Fruit fly (Drosophila melanogaster): Measurements from ENCODE around the gene CG33654.
A peak's percentile ranks its signal among the peaks of the same experiment; 100 is the strongest.

The CG33654 gene

dm6 chr3R:9630053-9630632 lies 47.1 kb upstream of the CG33654 start:
- peak in 1 of 2 experiments; percentile 37 for TF ChIP-seq dl (GFP tag; optimal IDR thresholded peaks at IDR 0.05; ENCODE audit: insufficient read depth in 1 of 2, partially characterized antibody in 2 of 2)
- no peak for TF ChIP-seq foxo (GFP tag; optimal IDR thresholded peaks at IDR 0.05)
- TF ChIP-seq Mio (GFP tag; optimal IDR thresholded peaks at IDR 0.05): no peak
- no peak for TF ChIP-seq Hr78 (GFP tag; optimal IDR thresholded peaks at IDR 0.05)
- TF ChIP-seq Rel (GFP tag; optimal IDR thresholded peaks at IDR 0.05): no peak
- peak; percentile 30 for TF ChIP-seq Rel (tag; optimal IDR thresholded peaks at IDR 0.05)
- peak; percentile 38 for TF ChIP-seq Hr83 (GFP tag; optimal IDR thresholded peaks at IDR 0.05; ENCODE audit: poor library complexity, severe bottlenecking)
- TF ChIP-seq psq (GFP tag; optimal IDR thresholded peaks at IDR 0.05): peak; percentile 88
- TF ChIP-seq Hnf4 (GFP tag; optimal IDR thresholded peaks at IDR 0.05): no peak
- TF ChIP-seq Abd-B (GFP tag; optimal IDR thresholded peaks at IDR 0.05): no peak
- TF ChIP-seq CrebA (GFP tag; optimal IDR thresholded peaks at IDR 0.05; ENCODE audit: borderline replicate concordance): peak; percentile 97
- no peak for TF ChIP-seq lola (GFP tag; optimal IDR thresholded peaks at IDR 0.05)

- TF ChIP-seq Dif (GFP tag; optimal IDR thresholded peaks at IDR 0.05; ENCODE audit: partially characterized antibody): no peak
- no peak for TF ChIP-seq rgr (GFP tag; optimal IDR thresholded peaks at IDR 0.05)
- no peak for TF ChIP-seq Rel (GFP tag; optimal IDR thresholded peaks at IDR 0.05)
- TF ChIP-seq Rel (tag; optimal IDR thresholded peaks at IDR 0.05): no peak
- no peak for TF ChIP-seq foxo (GFP tag; optimal IDR thresholded peaks at IDR 0.05)
- no peak for TF ChIP-seq tai (GFP tag; optimal IDR thresholded peaks at IDR 0.05)
- peak; percentile 53 for TF ChIP-seq Hnf4 (GFP tag; optimal IDR thresholded peaks at IDR 0.05)
- TF ChIP-seq brk (GFP tag; optimal IDR thresholded peaks at IDR 0.05): peak; percentile 34
- TF ChIP-seq Myc (optimal IDR thresholded peaks at IDR 0.05): peak; percentile 17
- no peak for TF ChIP-seq OdsH (GFP tag; optimal IDR thresholded peaks at IDR 0.05)
- no peak for TF ChIP-seq woc (GFP tag; optimal IDR thresholded peaks at IDR 0.05)
- TF ChIP-seq lola (GFP tag; optimal IDR thresholded peaks at IDR 0.05): no peak
- TF ChIP-seq dl (GFP tag; optimal IDR thresholded peaks at IDR 0.05; ENCODE audit: insufficient read depth in 1 of 2, partially characterized antibody in 2 of 2): no peak
- no peak for TF ChIP-seq fru (GFP tag; optimal IDR thresholded peaks at IDR 0.05)
- TF ChIP-seq CG32264 (GFP tag; optimal IDR thresholded peaks at IDR 0.05): no peak
Measured at dm6 chr3R:9628607-9629006, 45.6 kb upstream of the CG33654 start.

- TF ChIP-seq Mio (GFP tag; optimal IDR thresholded peaks at IDR 0.05): no peak
- TF ChIP-seq h (GFP tag; optimal IDR thresholded peaks at IDR 0.05): no peak
- TF ChIP-seq Dif (GFP tag; optimal IDR thresholded peaks at IDR 0.05; ENCODE audit: partially characterized antibody): no peak
- TF ChIP-seq psq (GFP tag; optimal IDR thresholded peaks at IDR 0.05): no peak
- no peak for TF ChIP-seq foxo (GFP tag; optimal IDR thresholded peaks at IDR 0.05)
- TF ChIP-seq dl (GFP tag; optimal IDR thresholded peaks at IDR 0.05; ENCODE audit: insufficient read depth in 1 of 2, partially characterized antibody in 2 of 2): no peak
- TF ChIP-seq ey (GFP tag; optimal IDR thresholded peaks at IDR 0.05): no peak
- TF ChIP-seq pan (optimal IDR thresholded peaks at IDR 0.05): no peak
- no peak for TF ChIP-seq Hr78 (GFP tag; optimal IDR thresholded peaks at IDR 0.05)
- no peak for TF ChIP-seq GATAd (GFP tag; optimal IDR thresholded peaks at IDR 0.05)
- TF ChIP-seq fru (GFP tag; optimal IDR thresholded peaks at IDR 0.05): no peak
- TF ChIP-seq Hr83 (GFP tag; optimal IDR thresholded peaks at IDR 0.05; ENCODE audit: poor library complexity, severe bottlenecking): no peak
- TF ChIP-seq lola (GFP tag; optimal IDR thresholded peaks at IDR 0.05): no peak
- TF ChIP-seq CG9705 (GFP tag; optimal IDR thresholded peaks at IDR 0.05): no peak
- TF ChIP-seq OdsH (GFP tag; optimal IDR thresholded peaks at IDR 0.05): no peak
- TF ChIP-seq Abd-B (GFP tag; optimal IDR thresholded peaks at IDR 0.05): no peak
- no peak for TF ChIP-seq tai (GFP tag; optimal IDR thresholded peaks at IDR 0.05)
- no peak for TF ChIP-seq woc (GFP tag; optimal IDR thresholded peaks at IDR 0.05)
- no peak for TF ChIP-seq HLH106 (tag; optimal IDR thresholded peaks at IDR 0.05)
Measured at dm6 chr3R:9628036-9628435, 45.0 kb upstream of the CG33654 start.

- no peak for TF ChIP-seq Mio (GFP tag; optimal IDR thresholded peaks at IDR 0.05)
- TF ChIP-seq Jra (GFP tag; optimal IDR thresholded peaks at IDR 0.05): peak; percentile 84
- peak; percentile 59 for TF ChIP-seq Sp1 (GFP tag; optimal IDR thresholded peaks at IDR 0.05)
- no peak for TF ChIP-seq jim (GFP tag; optimal IDR thresholded peaks at IDR 0.05)
- peak; percentile 73 for TF ChIP-seq rgr (GFP tag; optimal IDR thresholded peaks at IDR 0.05)
- no peak for TF ChIP-seq Abd-B (GFP tag; optimal IDR thresholded peaks at IDR 0.05)
- TF ChIP-seq Vsx2 (GFP tag; optimal IDR thresholded peaks at IDR 0.05; ENCODE audit: partially characterized antibody): no peak
- peak; percentile 58 for TF ChIP-seq brk (GFP tag; optimal IDR thresholded peaks at IDR 0.05)
- peak in 1 of 2 experiments; percentile 73 for TF ChIP-seq foxo (GFP tag; optimal IDR thresholded peaks at IDR 0.05)
- TF ChIP-seq dsf (GFP tag; optimal IDR thresholded peaks at IDR 0.05; ENCODE audit: borderline replicate concordance): no peak
- TF ChIP-seq CG9705 (GFP tag; optimal IDR thresholded peaks at IDR 0.05): peak; percentile 8
- no peak for TF ChIP-seq dmrt93B (GFP tag; optimal IDR thresholded peaks at IDR 0.05)
- no peak for TF ChIP-seq Dif (GFP tag; optimal IDR thresholded peaks at IDR 0.05; ENCODE audit: partially characterized antibody)
- TF ChIP-seq psq (GFP tag; optimal IDR thresholded peaks at IDR 0.05): peak; percentile 42
- TF ChIP-seq usp (GFP tag; optimal IDR thresholded peaks at IDR 0.05): no peak
- no peak for TF ChIP-seq dl (GFP tag; optimal IDR thresholded peaks at IDR 0.05; ENCODE audit: insufficient read depth in 1 of 2, partially characterized antibody in 2 of 2)
- TF ChIP-seq pan (optimal IDR thresholded peaks at IDR 0.05): no peak
- TF ChIP-seq HLH106 (tag; optimal IDR thresholded peaks at IDR 0.05): peak; percentile 62
- peak; percentile 45 for TF ChIP-seq OdsH (GFP tag; optimal IDR thresholded peaks at IDR 0.05)
- TF ChIP-seq sv (GFP tag; optimal IDR thresholded peaks at IDR 0.05): peak; percentile 48
- TF ChIP-seq ey (GFP tag; optimal IDR thresholded peaks at IDR 0.05): peak; percentile 61
- TF ChIP-seq br (GFP tag; optimal IDR thresholded peaks at IDR 0.05): peak; percentile 60
- TF ChIP-seq Hnf4 (GFP tag; optimal IDR thresholded peaks at IDR 0.05): peak; percentile 79
- TF ChIP-seq Rel (GFP tag; optimal IDR thresholded peaks at IDR 0.05): no peak
- TF ChIP-seq Rel (tag; optimal IDR thresholded peaks at IDR 0.05): peak; percentile 39
- peak; percentile 6 for TF ChIP-seq sage (GFP tag; optimal IDR thresholded peaks at IDR 0.05)
- peak; percentile 25 for TF ChIP-seq woc (GFP tag; optimal IDR thresholded peaks at IDR 0.05)
- TF ChIP-seq h (GFP tag; optimal IDR thresholded peaks at IDR 0.05): peak; percentile 75
- no peak for TF ChIP-seq N (GFP tag; optimal IDR thresholded peaks at IDR 0.05)
- TF ChIP-seq fru (GFP tag; optimal IDR thresholded peaks at IDR 0.05): peak; percentile 60
Measured at dm6 chr3R:9626880-9627401, 43.9 kb upstream of the CG33654 start, which contains the start of the genes CG9427 and CG8319. CG9427 (minus strand) TSS chr3R:9626930. CG8319 (plus strand) TSS chr3R:9627321.

Data from whole organism, wandering third instar larva.